Fruit fly (Drosophila melanogaster) whole organism, pupa: ENCODE results near the gene ND-B14.5AL.

Experiments
- CG13204 ChIP-seq: fragments of 200-800 bp; sonication (Bioruptor generic); optimal IDR thresholded peaks from 2 replicates; lab custom pipeline; 2018; ENCODE audit warnings: missing biosample characterization, mild to moderate bottlenecking, missing genetic modification characterization, moderate library complexity
- CG9948 ChIP-seq: fragments of 200-800 bp; sonication (Bioruptor generic); optimal IDR thresholded peaks from 2 replicates; lab custom pipeline; 2018; ENCODE audit warnings: missing biosample characterization, mild to moderate bottlenecking, missing genetic modification characterization, moderate library complexity
- Snoo ChIP-seq: fragments of 200-800 bp; sonication (Bioruptor generic); optimal IDR thresholded peaks from 3 replicates; lab custom pipeline; 2017; ENCODE audit warnings: missing biosample characterization, mild to moderate bottlenecking, missing genetic modification characterization, inconsistent platforms
- fd96Ca ChIP-seq: fragments of 200-800 bp; sonication (Bioruptor generic); IDR thresholded peaks from 3 replicates; pipeline ENCODE4 v1.3.6; 2022; ENCODE audit warnings: missing biosample characterization, missing genetic modification characterization

DNA sequence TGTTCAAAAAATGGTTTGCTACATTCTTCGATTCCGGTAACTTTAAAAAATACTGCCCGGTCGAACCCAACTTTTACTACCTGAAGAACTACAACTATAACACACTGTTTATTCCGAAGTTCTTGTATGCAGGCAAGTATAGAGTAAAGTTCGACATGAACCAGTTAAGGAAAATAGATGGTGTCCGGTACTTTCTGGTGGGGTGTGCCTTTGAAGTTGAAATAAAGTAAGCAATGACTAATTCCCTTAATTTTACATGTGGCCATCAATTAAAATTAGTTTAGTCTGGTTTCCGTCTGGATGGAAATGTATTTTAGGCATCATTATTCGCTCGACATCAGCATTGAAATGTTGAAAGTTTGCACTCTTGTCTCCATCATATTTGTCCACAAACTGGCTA is 39.8 kb downstream of the ND-B14.5AL start, which contains the start of gene CG33767:
- no peak for TF ChIP-seq Snoo (tag; lab: Kevin White, UChicago)
- no peak for TF ChIP-seq CG9948
- TF ChIP-seq fd96Ca (GFP tag; lab: Robert Waterston, UW) = no peak
- TF ChIP-seq CG13204 (GFP tag; lab: Kevin White, UChicago) = no peak
